Fruit fly (Drosophila melanogaster) whole organism, embryonic: ENCODE measurements around the gene Lim3.

Experiments used
- Atf6 ChIP-seq: fragments of 200-800 bp; sonication (Bioruptor generic); IDR thresholded peaks from 2 replicates; pipeline ENCODE4 v1.3.6; 2022; ENCODE audit warnings: missing biosample characterization, missing genetic modification characterization
- B-H1 ChIP-seq: fragments of 200-800 bp; sonication (Bioruptor generic); IDR thresholded peaks from 3 replicates; pipeline ENCODE4 v1.3.6; 2022; ENCODE audit warnings: missing biosample characterization, missing genetic modification characterization
- CG10431 ChIP-seq: fragments of 200-800 bp; sonication (Bioruptor generic); optimal IDR thresholded peaks from 3 replicates; lab custom pipeline; 2018; ENCODE audit warnings: missing biosample characterization, mild to moderate bottlenecking, missing genetic modification characterization
- CG12391 ChIP-seq: fragments of 200-800 bp; sonication (Bioruptor generic); optimal IDR thresholded peaks from 3 replicates; lab custom pipeline; 2018; ENCODE audit warnings: missing biosample characterization, mild to moderate bottlenecking, missing genetic modification characterization, moderate library complexity
- CG12942 ChIP-seq: fragments of 200-800 bp; sonication (Bioruptor generic); optimal IDR thresholded peaks from 3 replicates; lab custom pipeline; 2016; ENCODE audit warnings: missing biosample characterization, missing genetic modification characterization
- CG15011 ChIP-seq: fragments of 200-800 bp; sonication (Bioruptor generic); optimal IDR thresholded peaks from 3 replicates; lab custom pipeline; 2018; ENCODE audit warnings: missing biosample characterization, mild to moderate bottlenecking, missing genetic modification characterization
- CG1832 ChIP-seq: fragments of 200-800 bp; sonication (Bioruptor generic); optimal IDR thresholded peaks from 2 replicates; lab custom pipeline; 2017; ENCODE audit warnings: missing biosample characterization, mild to moderate bottlenecking, missing genetic modification characterization, inconsistent platforms
- CG2712 ChIP-seq: fragments of 200-800 bp; optimal IDR thresholded peaks from 3 replicates; lab custom pipeline; 2019; ENCODE audit warnings: missing biosample characterization, mild to moderate bottlenecking, missing genetic modification characterization, moderate library complexity
- CG3726 ChIP-seq: fragments of 200-800 bp; sonication (Bioruptor generic); IDR thresholded peaks from 3 replicates; pipeline ENCODE4, ENCODE4 v1.3.6; 2022; ENCODE audit warnings: missing biosample characterization, missing genetic modification characterization
- CG4282 ChIP-seq: fragments of 200-800 bp; sonication (Bioruptor generic); optimal IDR thresholded peaks from 2 replicates; lab custom pipeline; 2016; ENCODE audit warnings: missing biosample characterization, missing genetic modification characterization
- CG4730 ChIP-seq: fragments of 200-800 bp; sonication (Bioruptor generic); IDR thresholded peaks from 2 replicates; pipeline ENCODE4 v1.3.6; 2022; ENCODE audit warnings: missing biosample characterization, missing genetic modification characterization
- CG5953 ChIP-seq: fragments of 200-800 bp; sonication (Bioruptor generic); IDR thresholded peaks from 2 replicates; pipeline ENCODE4 v1.3.6; 2022; ENCODE audit warnings: missing biosample characterization, missing genetic modification characterization
- CG6654 ChIP-seq: fragments of 200-800 bp; sonication (Bioruptor generic); optimal IDR thresholded peaks from 2 replicates; lab custom pipeline; 2017; ENCODE audit warnings: missing biosample characterization, mild to moderate bottlenecking, missing genetic modification characterization
- CG6683 ChIP-seq: fragments of 200-800 bp; sonication (Bioruptor generic); optimal IDR thresholded peaks from 2 replicates; lab custom pipeline; 2017; ENCODE audit warnings: missing biosample characterization, mild to moderate bottlenecking, missing genetic modification characterization, missing genetic modification reagents
- CG7987 ChIP-seq: fragments of 200-800 bp; sonication (Bioruptor generic); optimal IDR thresholded peaks from 2 replicates; lab custom pipeline; 2018; ENCODE audit warnings: missing biosample characterization, mild to moderate bottlenecking, missing genetic modification characterization, moderate library complexity
- CG8478 ChIP-seq: fragments of >200 bp; optimal IDR thresholded peaks from 2 replicates; lab custom pipeline; 2018
- CG8924 ChIP-seq: fragments of 200-800 bp; optimal IDR thresholded peaks from 3 replicates; lab custom pipeline; 2019; ENCODE audit warnings: missing biosample characterization, mild to moderate bottlenecking, missing genetic modification characterization, moderate library complexity
- CoRest ChIP-seq: fragments of 200-800 bp; sonication (Bioruptor generic); optimal IDR thresholded peaks from 3 replicates; lab custom pipeline; 2018; ENCODE audit warnings: missing biosample characterization, mild to moderate bottlenecking, missing genetic modification characterization, moderate library complexity
- Dbx ChIP-seq: fragments of 200-800 bp; sonication (Bioruptor generic); IDR thresholded peaks from 3 replicates; pipeline ENCODE4 v1.3.6; 2022; ENCODE audit warnings: missing biosample characterization, missing genetic modification characterization
- Deaf1 ChIP-seq: fragments of 200-800 bp; optimal IDR thresholded peaks from 3 replicates; lab custom pipeline; 2019; ENCODE audit warnings: missing biosample characterization, mild to moderate bottlenecking, missing genetic modification characterization, moderate library complexity
- Dip2 ChIP-seq: fragments of 200-800 bp; sonication (Bioruptor generic); IDR thresholded peaks from 2 replicates; pipeline ENCODE4 v1.3.6; 2022; ENCODE audit warnings: missing biosample characterization, missing genetic modification characterization
- HHEX ChIP-seq: fragments of 200-800 bp; sonication (Bioruptor generic); optimal IDR thresholded peaks from 3 replicates; lab custom pipeline; 2017; ENCODE audit warnings: missing biosample characterization, mild to moderate bottlenecking, missing genetic modification characterization, missing genetic modification reagents
- HLH54F ChIP-seq: fragments of 200-800 bp; sonication (Bioruptor generic); optimal IDR thresholded peaks from 3 replicates; lab custom pipeline; 2016; ENCODE audit warnings: missing biosample characterization, missing genetic modification characterization
- Hmr ChIP-seq: fragments of 200-800 bp; sonication (Bioruptor generic); optimal IDR thresholded peaks from 3 replicates; lab custom pipeline; 2017; ENCODE audit warnings: mild to moderate bottlenecking, missing biosample characterization, missing genetic modification reagents, missing genetic modification characterization
- MBD-R2 ChIP-seq: fragments of 200-800 bp; sonication (Bioruptor generic); IDR thresholded peaks from 2 replicates; pipeline ENCODE4 v1.3.6; 2022; ENCODE audit warnings: missing biosample characterization, missing genetic modification characterization
- Med ChIP-seq: fragments of 200-800 bp; sonication (Bioruptor generic); peaks from one replicate; lab custom pipeline; 2016; ENCODE audit warnings: missing biosample characterization, missing genetic modification characterization, mild to moderate bottlenecking, inconsistent platforms, moderate library complexity
- Myb ChIP-seq: fragments of 200-800 bp; sonication (Bioruptor generic); optimal IDR thresholded peaks from 2 replicates; lab custom pipeline; 2016; ENCODE audit warnings: missing biosample characterization, missing genetic modification characterization
- Ptx1 ChIP-seq: fragments of 200-800 bp; sonication (Bioruptor generic); IDR thresholded peaks from 2 replicates; pipeline ENCODE4 v1.3.6; 2022; ENCODE audit warnings: missing biosample characterization, missing genetic modification characterization
- Xbp1 ChIP-seq: fragments of 200-800 bp; sonication (Bioruptor generic); optimal IDR thresholded peaks from 3 replicates; lab custom pipeline; 2016; ENCODE audit warnings: missing biosample characterization, mild to moderate bottlenecking, missing genetic modification characterization
- bcd ChIP-seq: fragments of 200-800 bp; sonication (Bioruptor generic); optimal IDR thresholded peaks from 2 replicates; lab custom pipeline; 2017; ENCODE audit warnings: missing biosample characterization, mild to moderate bottlenecking, missing genetic modification characterization
- br ChIP-seq: fragments of >200 bp; optimal IDR thresholded peaks from 2 replicates; lab custom pipeline; 2017
- bsh ChIP-seq, 2 experiments: fragments of 200-800 bp; sonication (Bioruptor generic); optimal IDR thresholded peaks; 2 replicates each; lab custom pipeline; 2017 to 2018; ENCODE audit warnings: mild to moderate bottlenecking in 2 of 2, missing biosample characterization in 2 of 2, missing genetic modification characterization in 2 of 2, moderate library complexity in 1 of 2
- chinmo ChIP-seq: fragments of 200-800 bp; sonication (Bioruptor generic); IDR thresholded peaks from 4 replicates; pipeline ENCODE4 v1.3.6; 2022; ENCODE audit warnings: missing biosample characterization, missing genetic modification characterization; ENCODE audit not compliant: partially characterized antibody
- chn ChIP-seq: fragments of 200-800 bp; sonication (Bioruptor generic); optimal IDR thresholded peaks from 2 replicates; lab custom pipeline; 2016; ENCODE audit warnings: missing biosample characterization, missing genetic modification characterization
- croc ChIP-seq: fragments of 200-800 bp; sonication (Bioruptor generic); conservative IDR thresholded peaks from 3 replicates; pipeline ENCODE4 v1.3.6; 2022; ENCODE audit warnings: missing biosample characterization, missing genetic modification characterization
- da ChIP-seq: fragments of 200-800 bp; sonication (Bioruptor generic); optimal IDR thresholded peaks from 2 replicates; lab custom pipeline; 2016; ENCODE audit warnings: missing biosample characterization, missing genetic modification characterization
- ems ChIP-seq: fragments of 200-800 bp; sonication (Bioruptor generic); optimal IDR thresholded peaks from 3 replicates; lab custom pipeline; 2016; ENCODE audit warnings: missing biosample characterization, missing genetic modification characterization
- fru ChIP-seq: fragments of >200 bp; optimal IDR thresholded peaks from 2 replicates; lab custom pipeline; 2017
- gem ChIP-seq: fragments of 200-800 bp; sonication (Bioruptor generic); optimal IDR thresholded peaks from 2 replicates; lab custom pipeline; 2019; ENCODE audit warnings: missing biosample characterization, mild to moderate bottlenecking, missing genetic modification characterization, moderate library complexity
- hth ChIP-seq: fragments of >200 bp; optimal IDR thresholded peaks from 2 replicates; lab custom pipeline; 2017; ENCODE audit warnings: inconsistent platforms
- insv ChIP-seq, 2 experiments: fragments of 200-800 bp; sonication (Bioruptor generic); optimal IDR thresholded peaks; 3 replicates each; lab custom pipeline; 2016 to 2018; ENCODE audit warnings: missing biosample characterization in 2 of 2, missing genetic modification characterization in 2 of 2
- lola ChIP-seq, 3 experiments: fragments of >200 bp in 2 of 3; fragments of 200-800 bp in 1 of 3; sonication (Bioruptor generic) in 1 of 3; optimal IDR thresholded peaks; 2 replicates each; lab custom pipeline; 2017 to 2019; ENCODE audit warnings: missing biosample characterization in 3 of 3, missing genetic modification characterization in 3 of 3, mild to moderate bottlenecking in 1 of 3, moderate library complexity in 1 of 3
- mirr ChIP-seq: fragments of 200-800 bp; sonication (Bioruptor generic); optimal IDR thresholded peaks from 3 replicates; lab custom pipeline; 2018; ENCODE audit warnings: missing biosample characterization, mild to moderate bottlenecking, missing genetic modification characterization
- nau ChIP-seq: fragments of 200-800 bp; sonication (Bioruptor generic); optimal IDR thresholded peaks from 3 replicates; lab custom pipeline; 2017; ENCODE audit warnings: missing biosample characterization, mild to moderate bottlenecking, missing genetic modification characterization, missing genetic modification reagents
- onecut ChIP-seq: fragments of 200-800 bp; sonication (Bioruptor generic); IDR thresholded peaks from 2 replicates; pipeline ENCODE4 v1.3.6; 2022; ENCODE audit warnings: missing biosample characterization, missing genetic modification characterization
- prd ChIP-seq, 3 experiments: fragments of >200 bp in 2 of 3; fragments of 200-800 bp in 1 of 3; sonication (Bioruptor generic) in 1 of 3; optimal IDR thresholded peaks in 2 of 3; IDR thresholded peaks in 1 of 3; 2 replicates in 2 of 3; 3 replicates in 1 of 3; pipeline versions ENCODE4 v1.3.6 to Lab custom; 2017 to 2022; ENCODE audit warnings: missing biosample characterization in 1 of 3, missing genetic modification characterization in 1 of 3
- pzg ChIP-seq: fragments of 200-800 bp; sonication (Bioruptor generic); optimal IDR thresholded peaks from 3 replicates; lab custom pipeline; 2018; ENCODE audit warnings: missing biosample characterization, mild to moderate bottlenecking, missing genetic modification characterization, moderate library complexity
- rib ChIP-seq: fragments of 200-800 bp; sonication (Bioruptor generic); IDR thresholded peaks from 2 replicates; pipeline ENCODE4 v1.3.6; 2022; ENCODE audit warnings: missing biosample characterization, missing genetic modification characterization
- sens ChIP-seq: fragments of 200-800 bp; sonication (Bioruptor generic); peaks from one replicate; lab custom pipeline; 2016; ENCODE audit warnings: missing biosample characterization, missing genetic modification characterization
- sens-2 ChIP-seq: fragments of 200-800 bp; sonication (Bioruptor generic); IDR thresholded peaks from 2 replicates; pipeline ENCODE4 v1.3.6; 2022; ENCODE audit warnings: missing biosample characterization, missing genetic modification characterization
- vfl ChIP-seq: fragments of 200-800 bp; sonication (Bioruptor generic); optimal IDR thresholded peaks from 2 replicates; lab custom pipeline; 2016; ENCODE audit warnings: missing biosample characterization, missing genetic modification characterization
- vvl ChIP-seq: fragments of 200-800 bp; sonication (Bioruptor generic); IDR thresholded peaks from 2 replicates; pipeline ENCODE4 v1.3.6; 2022; ENCODE audit warnings: missing biosample characterization, missing genetic modification characterization
- zfh2 ChIP-seq: fragments of 200-800 bp; sonication (Bioruptor generic); optimal IDR thresholded peaks from 2 replicates; lab custom pipeline; 2016; ENCODE audit warnings: missing biosample characterization, missing genetic modification characterization

Gene Lim3

dm6 chr2L:19140984-19141262, 32.7 kb upstream of the Lim3 start (continued):
- TF ChIP-seq CG7987 (GFP tag; lab: Kevin White, UChicago), result no peak
- no peak for TF ChIP-seq CG10431 (GFP tag; lab: Kevin White, UChicago)
- no peak for TF ChIP-seq CG4730
- no peak for TF ChIP-seq chinmo (GFP tag; lab: Robert Waterston, UW)
- TF ChIP-seq onecut (GFP tag; lab: Robert Waterston, UW), result no peak
- peak; percentile 61 for TF ChIP-seq zfh2
- TF ChIP-seq Hmr, result peak; percentile 52
- TF ChIP-seq CG8478, result no peak
- TF ChIP-seq HLH54F (GFP tag; lab: Kevin White, UChicago), result peak; percentile 29
- TF ChIP-seq Myb, result peak; percentile 8
- peak in 1 of 2 experiments; percentile 35 for TF ChIP-seq bsh (GFP tag; optimal IDR thresholded peaks at IDR 0.05; lab: Kevin White, UChicago)
- no peak for TF ChIP-seq B-H1 (GFP tag; lab: Robert Waterston, UW)
- TF ChIP-seq CG12391 (tag; lab: Kevin White, UChicago), result peak; percentile 10
- peak; percentile 27 for TF ChIP-seq CG2712 (tag; lab: Kevin White, UChicago)
- peak; percentile 29 for TF ChIP-seq ems (GFP tag; lab: Kevin White, UChicago)
- no peak for TF ChIP-seq CG1832 (GFP tag; lab: Kevin White, UChicago)
- TF ChIP-seq CG4282 (GFP tag; lab: Kevin White, UChicago), result no peak
- TF ChIP-seq Dip2 (GFP tag; lab: Robert Waterston, UW), result no peak
- no peak for TF ChIP-seq croc (GFP tag; lab: Robert Waterston, UW)
- no peak for TF ChIP-seq CG3726
- TF ChIP-seq sens (GFP tag; lab: Kevin White, UChicago), result peak; percentile 50
- no peak for TF ChIP-seq insv (GFP tag; optimal IDR thresholded peaks at IDR 0.05; lab: Kevin White, UChicago)
- no peak for TF ChIP-seq nau (GFP tag; lab: Kevin White, UChicago)
- peak; percentile 24; the same call in 1 of the 2 replicates for TF ChIP-seq vvl (GFP tag; lab: Robert Waterston, UW)
- TF ChIP-seq Ptx1 (GFP tag; lab: Robert Waterston, UW), result peak; percentile 49; the same call in 1 of the 2 replicates
- TF ChIP-seq pzg (GFP tag; lab: Kevin White, UChicago), result no peak
- no peak for TF ChIP-seq lola (GFP tag; optimal IDR thresholded peaks at IDR 0.05; lab: Kevin White, UChicago)
- 0 out of 2 replicates have a peak, but pooled peaks have one; percentile 27 for TF ChIP-seq rib (GFP tag; lab: Robert Waterston, UW)
- no peak for TF ChIP-seq mirr (GFP tag; lab: Kevin White, UChicago)
- TF ChIP-seq sens-2 (GFP tag; lab: Robert Waterston, UW), result no peak
- no peak for TF ChIP-seq CG12942 (GFP tag; lab: Kevin White, UChicago)
- TF ChIP-seq MBD-R2 (GFP tag; lab: Robert Waterston, UW), result peak; percentile 33; the same call in 1 of the 2 replicates
- no peak for TF ChIP-seq hth (lab: Kevin White, UChicago)
- no peak for TF ChIP-seq vfl
- TF ChIP-seq CoRest (tag; lab: Kevin White, UChicago), result no peak
- TF ChIP-seq Xbp1 (GFP tag; lab: Kevin White, UChicago), result no peak
- TF ChIP-seq br (lab: Kevin White, UChicago), result no peak
- no peak for TF ChIP-seq da (GFP tag; lab: Kevin White, UChicago)
- TF ChIP-seq CG6683 (GFP tag; lab: Kevin White, UChicago), result peak; percentile 12
- peak; percentile 42 for TF ChIP-seq CG8924
- TF ChIP-seq bcd, result peak; percentile 26
- TF ChIP-seq Med (GFP tag; lab: Kevin White, UChicago), result peak; percentile 91
- peak; percentile 73; the same call in 2 of the 3 replicates for TF ChIP-seq Dbx
- no peak for TF ChIP-seq Deaf1
- no peak for TF ChIP-seq prd (optimal IDR thresholded peaks at IDR 0.05; lab: Kevin White, UChicago)
- peak; percentile 42; the same call in 2 of the 3 replicates for TF ChIP-seq prd (GFP tag; IDR thresholded peaks at IDR 0.05; lab: Robert Waterston, UW)
- 0 out of 2 replicates have a peak, but pooled peaks have one; percentile 32 for TF ChIP-seq Atf6 (GFP tag; lab: Robert Waterston, UW)
- no peak for TF ChIP-seq chn (GFP tag; lab: Kevin White, UChicago)
- TF ChIP-seq HHEX, result no peak
- TF ChIP-seq CG15011, result no peak
- no peak for TF ChIP-seq fru (lab: Kevin White, UChicago)
- TF ChIP-seq gem (tag; lab: Kevin White, UChicago), result peak; percentile 54
- TF ChIP-seq CG5953 (GFP tag; lab: Robert Waterston, UW), result no peak
- TF ChIP-seq CG6654 (GFP tag; lab: Kevin White, UChicago), result no peak
